Fruit fly (Drosophila melanogaster): ENCODE data around the gene Spn77Bc.

The Spn77Bc gene

DNA sequence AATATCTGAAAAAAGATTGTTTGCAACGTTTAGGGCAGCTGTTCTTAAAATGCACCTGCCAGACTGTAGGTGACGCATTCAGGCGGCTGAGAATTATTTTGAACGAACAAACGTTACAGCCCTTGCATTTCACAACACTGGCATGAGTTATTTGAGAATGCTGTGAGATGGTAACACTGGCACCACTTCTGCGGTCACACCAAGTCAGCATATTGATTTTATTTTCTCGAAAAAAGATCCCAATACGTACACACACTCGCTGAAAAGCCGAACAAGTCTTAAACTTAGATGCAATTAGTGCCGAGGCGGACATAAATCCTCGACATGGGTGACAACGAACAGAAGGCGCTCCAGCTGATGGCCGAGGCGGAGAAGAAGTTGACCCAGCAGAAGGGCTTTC lies 29.0 kb upstream of the Spn77Bc start, which contains the start of gene alphaSnap (continued):
- TF ChIP-seq nmo (GFP tag; optimal IDR thresholded peaks at IDR 0.05) = peak; percentile 51
- TF ChIP-seq CG30020 (tag; optimal IDR thresholded peaks at IDR 0.05) = peak; percentile 41
- no peak for TF ChIP-seq CG8089 (GFP tag; optimal IDR thresholded peaks at IDR 0.05)
- TF ChIP-seq grau (tag; optimal IDR thresholded peaks at IDR 0.05) = peak; percentile 42
- no peak for TF ChIP-seq gcm2 (GFP tag; optimal IDR thresholded peaks at IDR 0.05)
- no peak for TF ChIP-seq Rx (GFP tag; IDR thresholded peaks at IDR 0.05)
- TF ChIP-seq MTF-1 (GFP tag; optimal IDR thresholded peaks at IDR 0.05; ENCODE audit: borderline replicate concordance) = no peak
- peak; percentile 38 for TF ChIP-seq lilli (GFP tag; optimal IDR thresholded peaks at IDR 0.05)
- TF ChIP-seq CG6272 (GFP tag; IDR thresholded peaks at IDR 0.05) = no peak
- TF ChIP-seq ap (GFP tag; IDR thresholded peaks at IDR 0.05) = no peak
- no peak for TF ChIP-seq Sox102F (GFP tag; optimal IDR thresholded peaks at IDR 0.05)
- peak; percentile 36; the same call in 1 of the 3 replicates for TF ChIP-seq CG16813 (GFP tag; IDR thresholded peaks at IDR 0.05; ENCODE audit: partially characterized antibody)
- TF ChIP-seq Atf6 (GFP tag; IDR thresholded peaks at IDR 0.05) = peak; percentile 11; the same call in 1 of the 2 replicates
- peak; percentile 13 for TF ChIP-seq tx (GFP tag; optimal IDR thresholded peaks at IDR 0.05)
- TF ChIP-seq NC2α (GFP tag; optimal IDR thresholded peaks at IDR 0.05) = no peak
- TF ChIP-seq CG1529 (GFP tag; optimal IDR thresholded peaks at IDR 0.05) = no peak
- TF ChIP-seq Lpt (GFP tag; optimal IDR thresholded peaks at IDR 0.05) = no peak
- peak; percentile 67; the same call in 1 of the 2 replicates for TF ChIP-seq vvl (GFP tag; IDR thresholded peaks at IDR 0.05)
- TF ChIP-seq pnt (GFP tag; optimal IDR thresholded peaks at IDR 0.05) = no peak
- TF ChIP-seq CG9437 (GFP tag; optimal IDR thresholded peaks at IDR 0.05) = peak; percentile 7
- TF ChIP-seq Dll (GFP tag; IDR thresholded peaks at IDR 0.05; ENCODE audit: partially characterized antibody) = 0 out of 4 replicates have a peak, but pooled peaks have one; percentile 25
- peak; percentile 45 for TF ChIP-seq Sin3A (optimal IDR thresholded peaks at IDR 0.05)
- TF ChIP-seq hbn (GFP tag; IDR thresholded peaks at IDR 0.05; ENCODE audit: partially characterized antibody) = peak; percentile 46; the same call in 1 of the 2 replicates
- peak; percentile 36 for TF ChIP-seq CG7786 (GFP tag; optimal IDR thresholded peaks at IDR 0.05)
- peak; percentile 20 for TF ChIP-seq her (GFP tag; optimal IDR thresholded peaks at IDR 0.05)
- TF ChIP-seq jing (GFP tag; optimal IDR thresholded peaks at IDR 0.05) = no peak
- TF ChIP-seq CG6175 (GFP tag; IDR thresholded peaks at IDR 0.05) = no peak
- no peak for TF ChIP-seq lov (optimal IDR thresholded peaks at IDR 0.05)
- TF ChIP-seq lov (GFP tag; IDR thresholded peaks at IDR 0.05) = no peak
- TF ChIP-seq mam (GFP tag; optimal IDR thresholded peaks at IDR 0.05) = peak; percentile 31
- TF ChIP-seq CG32532 (GFP tag; IDR thresholded peaks at IDR 0.05) = peak; percentile 15; the same call in 1 of the 2 replicates
- no peak for TF ChIP-seq Hey (tag; optimal IDR thresholded peaks at IDR 0.05)
- peak in 1 of 2 experiments; percentile 49 for TF ChIP-seq insv (GFP tag; optimal IDR thresholded peaks at IDR 0.05)
- TF ChIP-seq CG3726 (GFP tag; IDR thresholded peaks at IDR 0.05) = no peak
- peak; percentile 68 for TF ChIP-seq CTCF (GFP tag; optimal IDR thresholded peaks at IDR 0.05)
- peak; percentile 7 for TF ChIP-seq CG18262 (tag; optimal IDR thresholded peaks at IDR 0.05)
- no peak for TF ChIP-seq CG10462 (GFP tag; optimal IDR thresholded peaks at IDR 0.05)
- TF ChIP-seq NfI (GFP tag; optimal IDR thresholded peaks at IDR 0.05) = peak; percentile 38
- TF ChIP-seq Ets65A (GFP tag) = peak; percentile 92
- peak; percentile 96 for TF ChIP-seq CG9797 (GFP tag; optimal IDR thresholded peaks at IDR 0.05)
- peak; percentile 15 for TF ChIP-seq Fer1 (GFP tag; optimal IDR thresholded peaks at IDR 0.05)
- 0 out of 2 replicates have a peak, but pooled peaks have one; percentile 13 for TF ChIP-seq sna (GFP tag; IDR thresholded peaks at IDR 0.05; ENCODE audit: partially characterized antibody)
- TF ChIP-seq phol (tag; optimal IDR thresholded peaks at IDR 0.05) = peak; percentile 61
- peak; percentile 37 for TF ChIP-seq Scr (GFP tag; IDR thresholded peaks at IDR 0.05; ENCODE audit: partially characterized antibody)
- TF ChIP-seq fru (optimal IDR thresholded peaks at IDR 0.05) = no peak
- TF ChIP-seq CG8281 (tag; optimal IDR thresholded peaks at IDR 0.05) = no peak
- TF ChIP-seq pzg (GFP tag; optimal IDR thresholded peaks at IDR 0.05) = peak; percentile 91
- TF ChIP-seq CG31224 (GFP tag; IDR thresholded peaks at IDR 0.05) = no peak
- TF ChIP-seq CG10321 (GFP tag; IDR thresholded peaks at IDR 0.05) = no peak
- peak; percentile 58; the same call in 1 of the 2 replicates for TF ChIP-seq chm (GFP tag; IDR thresholded peaks at IDR 0.05)
- TF ChIP-seq Aef1 (GFP tag; IDR thresholded peaks at IDR 0.05) = no peak
- peak; percentile 68 for TF ChIP-seq ac (GFP tag; optimal IDR thresholded peaks at IDR 0.05)
- TF ChIP-seq Sox100B (GFP tag; optimal IDR thresholded peaks at IDR 0.05) = no peak
